Fruit fly (Drosophila melanogaster) whole organism, wandering third instar larva: ENCODE data around the gene UQCR-Q.

Experiments used
- Abd-B ChIP-seq: fragments of >200 bp; optimal IDR thresholded peaks from 2 replicates; lab custom pipeline; 2017; ENCODE audit warnings: missing biosample characterization, missing genetic modification characterization
- CG32264 ChIP-seq: fragments of 200-800 bp; sonication (Bioruptor generic); optimal IDR thresholded peaks from 2 replicates; lab custom pipeline; 2016; ENCODE audit warnings: missing biosample characterization, missing genetic modification characterization
- Dfd ChIP-seq: fragments of >200 bp; optimal IDR thresholded peaks from 2 replicates; lab custom pipeline; 2017; ENCODE audit warnings: missing biosample characterization, missing genetic modification characterization
- Dif ChIP-seq: fragments of 200-275, 200-300 bp; sonication (Bioruptor generic); optimal IDR thresholded peaks from 2 replicates; lab custom pipeline; 2018; ENCODE audit warnings: missing biosample characterization, missing genetic modification characterization; ENCODE audit not compliant: partially characterized antibody
- GATAd ChIP-seq: sonication (Bioruptor generic); optimal IDR thresholded peaks from 2 replicates; lab custom pipeline; 2016; ENCODE audit warnings: missing biosample characterization, missing genetic modification characterization
- Hnf4 ChIP-seq: fragments of 200-800 bp; sonication (Bioruptor generic); optimal IDR thresholded peaks from 2 replicates; lab custom pipeline; 2016; ENCODE audit warnings: missing biosample characterization, mild to moderate bottlenecking, missing genetic modification characterization
- Hr83 ChIP-seq: fragments of 200-300 bp; sonication (Bioruptor generic); optimal IDR thresholded peaks from 2 replicates; lab custom pipeline; 2016; ENCODE audit warnings: missing biosample characterization, mild to moderate bottlenecking, missing genetic modification characterization, moderate library complexity; ENCODE audit not compliant: poor library complexity, severe bottlenecking
- Jra ChIP-seq: sonication (Bioruptor generic); optimal IDR thresholded peaks from 2 replicates; lab custom pipeline; 2016; ENCODE audit warnings: missing biosample characterization, missing genetic modification characterization
- Mio ChIP-seq: sonication (Bioruptor generic); optimal IDR thresholded peaks from 2 replicates; lab custom pipeline; 2016; ENCODE audit warnings: missing biosample characterization, missing genetic modification characterization
- Myc ChIP-seq: fragments of >200 bp; optimal IDR thresholded peaks from 2 replicates; lab custom pipeline; 2017
- OdsH ChIP-seq: fragments of 200-800 bp; sonication (Bioruptor generic); optimal IDR thresholded peaks from 2 replicates; lab custom pipeline; 2016; ENCODE audit warnings: missing biosample characterization, mild to moderate bottlenecking, missing genetic modification characterization
- Rel ChIP-seq, 2 experiments: fragments of 200-800 bp; sonication (Bioruptor generic) in 1 of 2; optimal IDR thresholded peaks; 2 replicates in 1 of 2; 3 replicates in 1 of 2; lab custom pipeline; 2016 to 2019; ENCODE audit warnings: mild to moderate bottlenecking in 2 of 2, missing biosample characterization in 2 of 2, missing genetic modification characterization in 2 of 2, moderate library complexity in 1 of 2
- Sp1 ChIP-seq: fragments of 200-800 bp; sonication (Bioruptor generic); optimal IDR thresholded peaks from 3 replicates; lab custom pipeline; 2019; ENCODE audit warnings: missing biosample characterization, mild to moderate bottlenecking, missing genetic modification characterization, moderate library complexity
- Vsx2 ChIP-seq: fragments of 200-300, 225-300 bp; sonication (Bioruptor generic); optimal IDR thresholded peaks from 2 replicates; lab custom pipeline; 2018; ENCODE audit warnings: missing biosample characterization, missing genetic modification characterization; ENCODE audit not compliant: partially characterized antibody
- br ChIP-seq: fragments of 200-800 bp; sonication (Bioruptor generic); optimal IDR thresholded peaks from 2 replicates; lab custom pipeline; 2016; ENCODE audit warnings: missing biosample characterization, missing genetic modification characterization
- dl ChIP-seq, 2 experiments: fragments of 175-275, 200-275 bp in 1 of 2; fragments of 200-275 bp in 1 of 2; sonication (Bioruptor generic); optimal IDR thresholded peaks; lab custom pipeline; 2018; ENCODE audit warnings: mild to moderate bottlenecking in 2 of 2, missing biosample characterization in 2 of 2, missing genetic modification characterization in 2 of 2, moderate library complexity in 2 of 2; ENCODE audit not compliant: partially characterized antibody in 2 of 2, insufficient read depth in 1 of 2
- dmrt93B ChIP-seq: fragments of 200-800 bp; sonication (Bioruptor generic); optimal IDR thresholded peaks from 2 replicates; lab custom pipeline; 2018; ENCODE audit warnings: missing biosample characterization, mild to moderate bottlenecking, missing genetic modification characterization
- ey ChIP-seq: fragments of 200-800 bp; sonication (Bioruptor generic); optimal IDR thresholded peaks from 2 replicates; lab custom pipeline; 2016; ENCODE audit warnings: missing biosample characterization, missing genetic modification characterization
- fru ChIP-seq: fragments of 200-800 bp; sonication (Bioruptor generic); optimal IDR thresholded peaks from 3 replicates; lab custom pipeline; 2016; ENCODE audit warnings: missing biosample characterization, mild to moderate bottlenecking, missing genetic modification characterization
- h ChIP-seq: fragments of 200-800 bp; sonication (Bioruptor generic); optimal IDR thresholded peaks from 3 replicates; lab custom pipeline; 2016; ENCODE audit warnings: missing biosample characterization, mild to moderate bottlenecking, missing genetic modification characterization
- jim ChIP-seq: fragments of 175-275, 200-325 bp; sonication (Bioruptor generic); optimal IDR thresholded peaks from 2 replicates; lab custom pipeline; 2016; ENCODE audit warnings: missing biosample characterization, mild to moderate bottlenecking, missing genetic modification characterization
- pan ChIP-seq: fragments of >200 bp; optimal IDR thresholded peaks from 2 replicates; lab custom pipeline; 2017
- psq ChIP-seq: fragments of 200-800 bp; sonication (Bioruptor generic); optimal IDR thresholded peaks from 3 replicates; lab custom pipeline; 2017; ENCODE audit warnings: missing biosample characterization, mild to moderate bottlenecking, missing genetic modification characterization, moderate library complexity
- rgr ChIP-seq: fragments of 200-800 bp; sonication (Bioruptor generic); optimal IDR thresholded peaks from 3 replicates; lab custom pipeline; 2016; ENCODE audit warnings: missing biosample characterization, mild to moderate bottlenecking, missing genetic modification characterization
- sage ChIP-seq: fragments of 200-800 bp; sonication (Bioruptor generic); optimal IDR thresholded peaks from 2 replicates; lab custom pipeline; 2016; ENCODE audit warnings: missing biosample characterization, mild to moderate bottlenecking, missing genetic modification characterization
- sv ChIP-seq: fragments of 200-800 bp; sonication (Bioruptor generic); optimal IDR thresholded peaks from 3 replicates; lab custom pipeline; 2016; ENCODE audit warnings: missing biosample characterization, missing genetic modification characterization
- tai ChIP-seq: sonication (Bioruptor generic); optimal IDR thresholded peaks from 2 replicates; lab custom pipeline; 2016; ENCODE audit warnings: missing biosample characterization, missing genetic modification characterization
- usp ChIP-seq: fragments of >200 bp; optimal IDR thresholded peaks from 2 replicates; lab custom pipeline; 2017; ENCODE audit warnings: missing biosample characterization, missing genetic modification characterization
- woc ChIP-seq: sonication (Bioruptor generic); optimal IDR thresholded peaks from 2 replicates; lab custom pipeline; 2016; ENCODE audit warnings: missing biosample characterization, mild to moderate bottlenecking, missing genetic modification characterization

The UQCR-Q gene

DNA sequence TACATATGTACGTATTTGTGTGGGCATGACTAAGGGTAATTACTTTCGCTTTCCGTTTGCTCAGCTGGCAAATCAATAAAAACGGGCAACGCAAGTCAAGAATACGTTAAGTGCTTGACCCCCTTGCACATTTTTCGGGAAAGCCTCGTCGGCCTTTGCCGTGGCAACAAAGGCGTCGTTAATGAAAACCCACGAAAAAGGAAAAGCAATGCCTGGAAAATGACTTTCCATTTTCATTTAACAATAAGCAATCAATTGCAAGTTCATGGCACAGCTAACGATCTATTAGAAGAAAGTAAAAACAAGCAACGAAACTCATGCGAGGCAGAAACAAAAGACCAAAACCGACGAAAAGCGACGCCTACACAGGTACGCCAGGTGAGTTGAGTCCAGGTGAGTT lies 21.5 kb downstream of the UQCR-Q start:
- TF ChIP-seq Dif (GFP tag; lab: Kevin White, UChicago) (no peak), Abd-B (GFP tag; lab: Kevin White, UChicago) (no peak), Vsx2 (GFP tag; lab: Kevin White, UChicago) (no peak), jim (no peak), pan (lab: Kevin White, UChicago) (no peak), psq (no peak), dmrt93B (no peak), woc (GFP tag; lab: Kevin White, UChicago) (no peak), rgr (no peak)
- TF ChIP-seq, all 38 proteins: peak for 0

DNA sequence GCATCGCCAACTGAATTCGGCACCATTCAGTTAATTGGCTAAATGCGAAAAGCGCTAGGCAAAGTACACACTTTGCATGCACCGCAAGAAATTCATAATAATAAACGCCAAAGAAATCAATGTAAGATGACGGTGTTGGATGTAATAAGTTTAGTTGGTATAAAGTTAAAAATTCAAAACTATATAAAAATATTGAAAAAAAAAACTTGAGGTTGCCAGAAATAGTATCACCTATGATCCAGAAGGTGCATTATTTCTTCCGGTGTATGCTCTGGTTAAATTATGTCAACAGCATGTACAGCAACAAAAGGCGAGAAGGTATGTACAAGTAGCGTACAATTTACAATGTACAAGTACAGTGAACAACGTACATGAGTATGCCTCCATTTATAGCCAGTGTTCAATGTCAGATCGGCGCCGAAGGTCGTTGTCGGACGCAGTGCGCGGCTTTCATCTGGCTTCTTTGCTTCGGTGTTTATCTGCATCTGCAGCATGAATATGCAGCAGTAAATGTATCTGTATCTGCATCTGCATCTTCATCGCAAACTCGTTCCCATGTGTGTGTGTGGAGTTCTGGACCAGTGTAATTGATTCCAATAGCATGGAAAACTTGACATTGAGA lies 22.4 kb downstream of the UQCR-Q start:
- no peak for TF ChIP-seq woc (GFP tag; lab: Kevin White, UChicago)
- no peak for TF ChIP-seq Dfd
- no peak for TF ChIP-seq Myc (lab: Kevin White, UChicago)
- TF ChIP-seq Mio (GFP tag; lab: Kevin White, UChicago): no peak
- TF ChIP-seq tai (GFP tag; lab: Kevin White, UChicago): no peak
- no peak for TF ChIP-seq pan (lab: Kevin White, UChicago)
- TF ChIP-seq fru (GFP tag; lab: Kevin White, UChicago): peak; percentile 41
- no peak for TF ChIP-seq usp (GFP tag; lab: Kevin White, UChicago)
- TF ChIP-seq GATAd (GFP tag; lab: Kevin White, UChicago): no peak
- peak; percentile 24 for TF ChIP-seq h (GFP tag; lab: Kevin White, UChicago)
- no peak for TF ChIP-seq sage (GFP tag; lab: Kevin White, UChicago)
- TF ChIP-seq ey (GFP tag; lab: Kevin White, UChicago): no peak
- TF ChIP-seq Abd-B (GFP tag; lab: Kevin White, UChicago): no peak
- TF ChIP-seq rgr: peak; percentile 12

DNA sequence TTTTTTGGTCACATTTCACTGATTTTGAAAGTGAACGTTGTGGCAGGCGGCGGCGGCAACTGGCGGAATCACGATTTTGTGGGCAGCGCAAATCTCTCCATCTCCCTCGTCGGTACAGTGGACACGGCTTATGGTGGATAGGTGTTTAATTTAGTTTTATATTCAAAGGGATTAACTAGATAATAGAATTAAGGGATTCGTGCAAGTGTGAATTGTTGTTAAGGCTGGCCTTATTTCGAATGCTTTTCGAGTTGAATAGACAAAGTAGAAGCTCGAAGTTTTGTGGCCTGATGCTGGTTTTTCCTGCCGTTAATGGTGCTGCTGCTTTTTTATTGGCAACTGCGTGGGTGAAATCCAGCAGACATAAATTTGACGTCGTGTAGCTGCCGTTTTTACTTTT lies 23.4 kb downstream of the UQCR-Q start:
- no peak for TF ChIP-seq Rel (GFP tag; optimal IDR thresholded peaks at IDR 0.05; lab: Kevin White, UChicago)
- TF ChIP-seq Rel (tag; optimal IDR thresholded peaks at IDR 0.05; lab: Kevin White, UChicago): no peak
- no peak for TF ChIP-seq Hnf4
- TF ChIP-seq Hr83: no peak
- no peak for TF ChIP-seq CG32264 (GFP tag; lab: Kevin White, UChicago)
- TF ChIP-seq Jra (GFP tag; lab: Kevin White, UChicago): no peak
- no peak for TF ChIP-seq sv (GFP tag; lab: Kevin White, UChicago)
- no peak for TF ChIP-seq Dfd
- no peak for TF ChIP-seq usp (GFP tag; lab: Kevin White, UChicago)
- no peak for TF ChIP-seq dl (GFP tag; optimal IDR thresholded peaks at IDR 0.05; lab: Kevin White, UChicago; ENCODE audit: insufficient read depth in 1 of 2, partially characterized antibody in 2 of 2)
- no peak for TF ChIP-seq dmrt93B
- no peak for TF ChIP-seq fru (GFP tag; lab: Kevin White, UChicago)
- TF ChIP-seq tai (GFP tag; lab: Kevin White, UChicago): no peak
- TF ChIP-seq Sp1 (GFP tag; lab: Kevin White, UChicago): no peak

DNA sequence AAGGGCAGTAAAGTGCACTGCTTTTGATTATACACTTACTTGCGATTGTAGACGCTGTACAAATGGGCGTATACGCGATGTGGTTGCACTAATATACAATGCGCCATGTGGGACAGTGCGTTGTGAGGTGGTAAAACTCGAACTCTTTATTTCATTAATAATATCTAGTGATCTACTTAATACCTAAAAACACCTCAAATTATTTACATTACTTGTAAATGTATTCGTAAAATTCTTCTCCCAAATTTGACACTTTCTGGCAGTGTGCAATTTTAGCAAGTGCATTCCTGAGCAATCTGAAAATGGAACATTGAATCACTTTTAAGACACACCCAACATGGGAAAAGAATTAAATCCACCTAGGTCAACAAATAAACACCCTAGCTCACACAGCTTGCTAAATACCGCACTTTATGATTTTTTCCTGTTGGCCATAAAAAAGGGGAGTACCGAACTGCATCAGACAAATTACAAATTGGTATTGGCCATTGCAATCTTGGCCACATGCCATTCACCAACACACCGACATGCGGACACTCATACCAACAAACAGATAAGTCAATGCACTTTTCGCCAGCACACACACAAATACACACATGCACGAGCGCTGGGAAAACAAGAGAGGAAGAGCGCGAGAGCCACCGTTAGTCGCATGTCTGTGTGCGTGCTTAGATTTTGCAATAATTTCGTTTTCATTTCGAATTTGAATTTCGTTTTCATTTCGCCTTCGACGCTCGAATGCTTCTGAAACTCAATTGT lies 24.6 kb downstream of the UQCR-Q start:
- TF ChIP-seq OdsH (GFP tag; lab: Kevin White, UChicago) (no peak), Dfd (no peak), jim (no peak), h (GFP tag; lab: Kevin White, UChicago) (no peak), Dif (GFP tag; lab: Kevin White, UChicago) (no peak), br (no peak), GATAd (GFP tag; lab: Kevin White, UChicago) (no peak), pan (lab: Kevin White, UChicago) (no peak), CG32264 (GFP tag; lab: Kevin White, UChicago) (no peak)
